Worm (Caenorhabditis elegans): ENCODE data around the gene bcat-1.

- TF ChIP-seq elt-2 (tag; optimal IDR thresholded peaks at IDR 0.05) (no peak), ces-1 (GFP tag; optimal IDR thresholded peaks at IDR 0.05) (no peak), blmp-1 (tag; optimal IDR thresholded peaks at IDR 0.05) (peak; percentile 0), ama-1 (optimal IDR thresholded peaks at IDR 0.05) (no peak), jun-1 (tag; optimal IDR thresholded peaks at IDR 0.05) (no peak), egl-27 (tag; optimal IDR thresholded peaks at IDR 0.05) (no peak), mdl-1 (tag; optimal IDR thresholded peaks at IDR 0.05) (no peak), sptf-1 (tag; optimal IDR thresholded peaks at IDR 0.05) (no peak), pqm-1 (tag; optimal IDR thresholded peaks at IDR 0.05) (no peak), lin-35 (GFP tag; optimal IDR thresholded peaks at IDR 0.05) (no peak), mep-1 (tag; optimal IDR thresholded peaks at IDR 0.05) (no peak), nhr-12 (tag; optimal IDR thresholded peaks at IDR 0.05) (no peak)
These were observed 51.5 kb downstream of the bcat-1 start for ce11 chrX:12928753-12929152.

All from whole organism, L1 larva.